Worm (Caenorhabditis elegans) whole organism, early embryonic: ENCODE results near the gene ant-1.3.

Experiments
- aly-1 ChIP-seq: sonication (generic microtip); optimal IDR thresholded peaks from 2 replicates; lab custom pipeline; 2016; ENCODE audit warnings: missing genetic modification characterization, missing compliant biosample characterization
- ama-1 ChIP-seq: fragments of 150-350 bp; optimal IDR thresholded peaks from 2 replicates; lab custom pipeline; 2014
- hnd-1 ChIP-seq: sonication (generic microtip); optimal IDR thresholded peaks from 2 replicates; lab custom pipeline; 2016; ENCODE audit warnings: missing genetic modification characterization, missing compliant biosample characterization
- pes-1 ChIP-seq: fragments of 200-800 bp; sonication (Bioruptor generic); IDR thresholded peaks from 2 replicates; pipeline ENCODE4 v1.3.6; 2022; ENCODE audit warnings: missing genetic modification reagents, missing genetic modification characterization, missing compliant biosample characterization
- scrt-1 ChIP-seq: fragments of 200-800 bp; sonication (Bioruptor generic); IDR thresholded peaks from 2 replicates; pipeline ENCODE4 v1.3.6; 2022; ENCODE audit warnings: missing genetic modification characterization, missing compliant biosample characterization
- tbx-11 ChIP-seq: fragments of 200-800 bp; sonication (Bioruptor generic); IDR thresholded peaks from 2 replicates; pipeline ENCODE4 v1.3.6; 2022; ENCODE audit warnings: missing genetic modification characterization, missing compliant biosample characterization
- tra-4 ChIP-seq: sonication (generic microtip); optimal IDR thresholded peaks from 2 replicates; lab custom pipeline; 2017; ENCODE audit warnings: missing genetic modification characterization, missing compliant biosample characterization

DNA sequence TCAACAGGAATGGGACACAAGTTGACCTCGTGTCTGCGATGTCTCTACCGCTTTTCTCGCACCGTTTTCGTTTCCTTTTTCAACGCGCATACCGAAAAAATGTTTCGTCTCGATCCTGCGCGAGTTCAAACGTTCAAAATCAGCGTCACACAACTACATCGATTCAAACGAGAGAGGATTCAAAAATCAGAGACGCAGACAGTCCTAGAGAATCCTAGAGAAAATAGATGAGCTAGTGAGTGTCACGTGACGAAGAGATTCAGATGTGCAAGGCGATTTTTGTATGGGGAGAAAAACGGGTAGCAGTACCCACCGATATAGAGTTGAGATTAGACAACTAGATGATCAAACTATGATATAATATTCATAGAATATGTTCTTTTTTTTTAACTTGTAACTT is 39.1 kb downstream of the ant-1.3 start:
- TF ChIP-seq pes-1 (no peak), ama-1 (lab: Kevin White, UChicago) (no peak), scrt-1 (no peak), tbx-11 (GFP tag; lab: Robert Waterston, UW) (no peak), hnd-1 (no peak), tra-4 (tag; lab: Kevin White, UChicago) (no peak), aly-1 (tag; lab: Kevin White, UChicago) (no peak)
